Worm (Caenorhabditis elegans): Measurements from ENCODE around the gene C18A11.2.
A peak's percentile ranks its signal among the peaks of the same experiment; 100 is the strongest.

Gene C18A11.2

DNA sequence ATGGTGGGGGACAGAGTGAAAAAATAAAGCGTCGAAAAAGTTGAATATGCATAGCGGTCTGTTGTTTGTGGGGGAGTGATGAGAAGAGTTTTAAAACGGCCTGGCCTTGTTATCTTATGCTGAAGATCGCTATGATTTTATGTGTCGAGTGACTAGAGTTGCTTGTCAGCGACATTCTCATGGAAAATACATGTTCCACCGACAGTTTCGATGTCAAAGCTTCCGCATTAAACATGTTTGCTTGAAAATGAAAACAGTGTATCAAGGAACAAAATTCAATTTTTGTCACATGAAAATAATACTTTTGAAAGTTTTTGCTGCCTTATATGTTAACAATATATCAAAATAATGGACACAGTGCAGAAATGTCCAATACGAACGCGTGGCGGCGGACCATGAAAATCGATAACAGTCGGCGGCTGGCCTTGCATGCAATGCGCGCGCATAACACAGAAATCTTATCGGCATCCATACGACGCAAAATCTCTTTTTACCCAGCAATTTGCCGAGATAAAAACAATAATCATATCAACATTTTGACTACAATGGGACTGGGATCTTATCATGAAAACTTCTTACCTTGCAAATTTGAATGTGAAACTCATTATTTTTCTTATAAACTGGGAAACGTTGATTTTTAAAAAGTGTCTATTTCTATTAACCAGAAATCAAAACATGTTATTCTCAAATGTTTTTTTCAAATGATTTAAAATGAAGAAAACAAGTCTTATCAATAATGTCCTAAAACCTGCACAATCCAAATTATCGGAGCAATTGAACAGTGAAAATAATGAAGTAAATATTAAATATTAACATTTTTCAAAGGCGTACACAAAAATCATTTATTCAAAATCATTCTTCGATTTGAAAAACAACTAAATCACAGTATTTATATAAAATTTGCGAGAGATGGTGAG lies 19.6 kb downstream of the C18A11.2 start:
- TF ChIP-seq efl-1 (optimal IDR thresholded peaks at IDR 0.05) (no peak), efl-1 (GFP tag; optimal IDR thresholded peaks at IDR 0.05 in 1 of 2) (no peak), nhr-71 (tag; optimal IDR thresholded peaks at IDR 0.05) (peak; percentile 12), grh-1 (GFP tag; IDR thresholded peaks at IDR 0.05) (no peak), dpl-1 (GFP tag; optimal IDR thresholded peaks at IDR 0.05) (no peak), sox-4 (tag; optimal IDR thresholded peaks at IDR 0.05) (no peak), unc-130 (tag; optimal IDR thresholded peaks at IDR 0.05) (no peak), nhr-12 (tag; optimal IDR thresholded peaks at IDR 0.05) (no peak), nhr-76 (tag; optimal IDR thresholded peaks at IDR 0.05) (no peak), F16B12.6 (tag; optimal IDR thresholded peaks at IDR 0.05) (no peak), ceh-88 (GFP tag; IDR thresholded peaks at IDR 0.05) (no peak), nhr-28 (tag; optimal IDR thresholded peaks at IDR 0.05) (no peak), vab-15 (tag; optimal IDR thresholded peaks at IDR 0.05) (no peak), fkh-4 (tag; optimal IDR thresholded peaks at IDR 0.05; ENCODE audit: borderline replicate concordance) (no peak), nhr-85 (tag) (peak; percentile 53), snu-23 (GFP tag; optimal IDR thresholded peaks at IDR 0.05) (no peak), unc-98 (GFP tag; IDR thresholded peaks at IDR 0.05) (no peak)

DNA sequence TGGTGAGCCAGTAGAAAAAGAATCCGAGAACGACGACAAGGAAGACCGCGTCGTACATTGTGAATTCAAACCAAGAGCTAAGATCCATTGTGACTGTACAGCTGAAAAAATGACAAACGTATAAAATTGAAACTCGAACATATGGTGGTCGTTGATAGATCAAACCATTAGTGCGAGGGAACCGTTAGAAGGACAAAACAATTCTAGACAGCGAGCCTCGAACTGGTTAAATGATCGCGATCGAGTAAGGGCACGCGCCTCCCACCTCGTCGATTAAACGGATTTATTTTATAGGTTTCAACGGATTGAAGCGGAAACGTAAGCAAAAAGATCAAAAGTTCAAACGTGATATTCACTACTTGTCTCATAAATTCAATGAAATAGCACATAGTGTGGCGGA lies 21.1 kb downstream of the C18A11.2 start, which contains the start of gene vem-1:
vem-1 (minus strand) TSS at position 101 of the 400 bp plus-strand sequence.
- TF ChIP-seq nhr-84 (tag; optimal IDR thresholded peaks at IDR 0.05) (no peak), ceh-82 (tag; optimal IDR thresholded peaks at IDR 0.05) (no peak), ets-5 (GFP tag; IDR thresholded peaks at IDR 0.05) (no peak), nhr-85 (tag) (peak; percentile 15), unc-98 (GFP tag; IDR thresholded peaks at IDR 0.05) (no peak), zip-4 (GFP tag; optimal IDR thresholded peaks at IDR 0.05) (no peak), lin-15B (tag; optimal IDR thresholded peaks at IDR 0.05) (no peak)

DNA sequence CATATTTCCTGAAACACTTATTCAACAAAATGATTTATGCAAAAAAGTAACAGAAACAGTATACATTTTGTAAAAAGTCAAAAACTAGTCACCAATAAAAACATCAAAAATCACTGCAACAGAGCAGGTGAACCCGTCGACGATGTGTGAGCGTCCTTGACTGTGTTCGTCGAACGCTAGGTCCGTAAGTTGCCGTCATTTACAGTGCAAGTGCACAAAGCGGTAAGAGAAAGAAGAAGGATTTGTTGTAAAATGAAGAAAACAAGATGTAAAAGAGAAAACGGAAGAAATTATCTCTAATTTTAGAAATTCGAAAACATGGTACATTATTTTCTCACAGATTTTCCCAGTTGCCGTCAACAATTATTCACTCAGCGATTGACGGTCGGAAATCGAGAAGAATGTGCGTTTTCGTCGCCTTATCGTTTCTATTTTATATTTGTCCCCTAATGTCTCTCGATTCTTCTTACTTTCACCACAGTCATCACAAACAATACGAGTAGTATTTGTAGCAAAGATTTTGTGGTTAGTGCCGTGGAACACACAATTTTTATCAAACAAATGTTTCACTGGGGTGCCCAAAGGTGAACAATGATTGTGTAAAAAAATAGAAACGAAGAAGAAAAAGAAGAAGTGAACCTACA lies 22.0 kb downstream of the C18A11.2 start:
- TF ChIP-seq nhr-90 (tag; optimal IDR thresholded peaks at IDR 0.05; ENCODE audit: poor library complexity) = peak; percentile 15
- no peak for TF ChIP-seq lsy-2 (tag; optimal IDR thresholded peaks at IDR 0.05)
- peak in 2 of 6 experiments; percentile 4 to 78 for TF ChIP-seq elt-3 (tag; optimal IDR thresholded peaks at IDR 0.05)
- peak; percentile 24 for TF ChIP-seq snu-23 (GFP tag; optimal IDR thresholded peaks at IDR 0.05)
- no peak for TF ChIP-seq skn-1 (tag; optimal IDR thresholded peaks at IDR 0.05)
- peak; percentile 10 for TF ChIP-seq jun-1 (tag; optimal IDR thresholded peaks at IDR 0.05)
- peak; percentile 44 for TF ChIP-seq blmp-1 (tag; optimal IDR thresholded peaks at IDR 0.05)
- no peak for TF ChIP-seq snpc-4 (tag; optimal IDR thresholded peaks at IDR 0.05)
- peak; percentile 9 for TF ChIP-seq swsn-7 (tag; optimal IDR thresholded peaks at IDR 0.05)
- peak; percentile 16 for TF ChIP-seq elt-2 (tag; optimal IDR thresholded peaks at IDR 0.05)
- no peak for TF ChIP-seq tbx-2 (tag; optimal IDR thresholded peaks at IDR 0.05)
- TF ChIP-seq sox-4 (tag; optimal IDR thresholded peaks at IDR 0.05) = no peak
- TF ChIP-seq fos-1 (tag; optimal IDR thresholded peaks at IDR 0.05) = no peak
- TF ChIP-seq grh-1 (GFP tag; IDR thresholded peaks at IDR 0.05) = peak; percentile 17; the same call in 1 of the 2 replicates
- TF ChIP-seq fkh-4 (tag; optimal IDR thresholded peaks at IDR 0.05; ENCODE audit: borderline replicate concordance) = no peak
- peak; percentile 23 for TF ChIP-seq nhr-71 (tag; optimal IDR thresholded peaks at IDR 0.05)
- peak; percentile 80 for TF ChIP-seq F16B12.6 (tag; optimal IDR thresholded peaks at IDR 0.05)
- peak in 1 of 2 experiments; percentile 15 for TF ChIP-seq lin-35 (GFP tag; optimal IDR thresholded peaks at IDR 0.05)
- no peak for TF ChIP-seq efl-1 (optimal IDR thresholded peaks at IDR 0.05)
- TF ChIP-seq efl-1 (GFP tag; optimal IDR thresholded peaks at IDR 0.05 in 1 of 2) = peak; percentile 12 to 69
- peak; percentile 65 for TF ChIP-seq mep-1 (tag; optimal IDR thresholded peaks at IDR 0.05)
- peak in 1 of 3 experiments; percentile 2 for TF ChIP-seq dpl-1 (GFP tag; optimal IDR thresholded peaks at IDR 0.05)
- TF ChIP-seq rnt-1 (tag; optimal IDR thresholded peaks at IDR 0.05) = peak; percentile 22
- TF ChIP-seq lin-14 (GFP tag; optimal IDR thresholded peaks at IDR 0.05) = peak; percentile 43

Measured in whole organism, L1 larva.